Fruit fly (Drosophila melanogaster) whole organism, embryonic: ENCODE measurements around the gene InR.

Source experiments
- Aef1 ChIP-seq: fragments of 200-800 bp; sonication (Bioruptor generic); IDR thresholded peaks from 3 replicates; pipeline ENCODE4 v1.3.6; 2022; ENCODE audit warnings: missing biosample characterization, missing genetic modification characterization
- CG10565 ChIP-seq: fragments of 200-800 bp; sonication (Bioruptor generic); optimal IDR thresholded peaks from 3 replicates; lab custom pipeline; 2016; ENCODE audit warnings: missing biosample characterization, mild to moderate bottlenecking, missing genetic modification characterization
- CG12942 ChIP-seq: fragments of 200-800 bp; sonication (Bioruptor generic); optimal IDR thresholded peaks from 3 replicates; lab custom pipeline; 2016; ENCODE audit warnings: missing biosample characterization, missing genetic modification characterization
- CG14441 ChIP-seq: fragments of 200-800 bp; sonication (Bioruptor generic); IDR thresholded peaks from 2 replicates; pipeline ENCODE4 v1.3.6; 2022; ENCODE audit warnings: missing biosample characterization, missing genetic modification characterization
- CG14710 ChIP-seq: fragments of 200-800 bp; sonication (Bioruptor generic); optimal IDR thresholded peaks from 3 replicates; lab custom pipeline; 2019; ENCODE audit warnings: missing biosample characterization, mild to moderate bottlenecking, missing genetic modification characterization, moderate library complexity
- CG17359 ChIP-seq: fragments of 200-800 bp; sonication (Bioruptor generic); optimal IDR thresholded peaks from 3 replicates; lab custom pipeline; 2018; ENCODE audit warnings: missing biosample characterization, mild to moderate bottlenecking, missing genetic modification characterization, moderate library complexity
- CG18476 ChIP-seq: fragments of 200-800 bp; sonication (Bioruptor generic); optimal IDR thresholded peaks from 2 replicates; lab custom pipeline; 2016; ENCODE audit warnings: missing biosample characterization, mild to moderate bottlenecking, missing genetic modification characterization
- CG2120 ChIP-seq: fragments of 200-800 bp; sonication (Bioruptor generic); optimal IDR thresholded peaks from 3 replicates; lab custom pipeline; 2016; ENCODE audit warnings: missing biosample characterization, missing genetic modification characterization
- CG2199 ChIP-seq: fragments of 200-800 bp; sonication (Bioruptor generic); IDR thresholded peaks from 3 replicates; pipeline ENCODE4 v1.3.6; 2022; ENCODE audit warnings: missing biosample characterization, missing genetic modification characterization
- CG3838 ChIP-seq: fragments of 200-800 bp; sonication (Bioruptor generic); optimal IDR thresholded peaks from 3 replicates; lab custom pipeline; 2016; ENCODE audit warnings: missing biosample characterization, missing genetic modification characterization
- CG42726 ChIP-seq: fragments of 200-800 bp; sonication (Bioruptor generic); IDR thresholded peaks from 2 replicates; pipeline ENCODE4 v1.3.6; 2022; ENCODE audit warnings: missing biosample characterization, missing genetic modification characterization; ENCODE audit not compliant: partially characterized antibody
- CG43689 ChIP-seq: fragments of 200-800 bp; sonication (Bioruptor generic); IDR thresholded peaks from 2 replicates; pipeline ENCODE4 v1.3.6; 2022; ENCODE audit warnings: missing biosample characterization, missing genetic modification characterization
- CG5180 ChIP-seq: fragments of 200-800 bp; sonication (Bioruptor generic); optimal IDR thresholded peaks from 3 replicates; lab custom pipeline; 2017; ENCODE audit warnings: missing biosample characterization, missing genetic modification characterization, mild to moderate bottlenecking, moderate library complexity, missing genetic modification reagents
- CG8281 ChIP-seq: fragments of 200-800 bp; sonication (Bioruptor generic); optimal IDR thresholded peaks from 2 replicates; lab custom pipeline; 2018; ENCODE audit warnings: missing biosample characterization, mild to moderate bottlenecking, missing genetic modification characterization, moderate library complexity
- CG8290 ChIP-seq, 3 experiments: fragments of 200-800 bp; sonication (Bioruptor generic); optimal IDR thresholded peaks; 2 replicates each; lab custom pipeline; 2016 to 2019; ENCODE audit warnings: missing biosample characterization in 3 of 3, missing genetic modification characterization in 3 of 3, mild to moderate bottlenecking in 2 of 3, moderate library complexity in 1 of 3
- CG8924 ChIP-seq: fragments of 200-800 bp; optimal IDR thresholded peaks from 3 replicates; lab custom pipeline; 2019; ENCODE audit warnings: missing biosample characterization, mild to moderate bottlenecking, missing genetic modification characterization, moderate library complexity
- CG9437 ChIP-seq: fragments of 200-800 bp; sonication (Bioruptor generic); optimal IDR thresholded peaks from 2 replicates; lab custom pipeline; 2018; ENCODE audit warnings: missing biosample characterization, mild to moderate bottlenecking, missing genetic modification characterization
- CHES-1-like ChIP-seq: fragments of 200-800 bp; sonication (Bioruptor generic); optimal IDR thresholded peaks from 2 replicates; lab custom pipeline; 2016; ENCODE audit warnings: missing biosample characterization, missing genetic modification characterization
- Doc2 ChIP-seq: fragments of 200-800 bp; sonication (Bioruptor generic); IDR thresholded peaks from 2 replicates; pipeline ENCODE4 v1.3.6; 2022; ENCODE audit warnings: missing biosample characterization, missing genetic modification characterization
- E2f2 ChIP-seq: fragments of 200-800 bp; sonication (Bioruptor generic); IDR thresholded peaks from 2 replicates; pipeline ENCODE4 v1.3.6; 2022; ENCODE audit warnings: missing biosample characterization, missing genetic modification characterization
- Elba2 ChIP-seq: fragments of 200-800 bp; sonication (Bioruptor generic); optimal IDR thresholded peaks from 3 replicates; lab custom pipeline; 2016; ENCODE audit warnings: missing biosample characterization, missing genetic modification characterization
- HmgZ ChIP-seq: fragments of 200-800 bp; sonication (Bioruptor generic); optimal IDR thresholded peaks from 2 replicates; lab custom pipeline; 2018; ENCODE audit warnings: missing biosample characterization, mild to moderate bottlenecking, missing genetic modification characterization
- Kr ChIP-seq: fragments of 200-800 bp; sonication (Bioruptor generic); optimal IDR thresholded peaks from 2 replicates; lab custom pipeline; 2017; ENCODE audit warnings: missing biosample characterization, mild to moderate bottlenecking, missing genetic modification characterization
- Mad ChIP-seq: fragments of 200-800 bp; sonication (Bioruptor generic); optimal IDR thresholded peaks from 2 replicates; lab custom pipeline; 2016; ENCODE audit warnings: missing biosample characterization, missing genetic modification characterization
- NC2α ChIP-seq: fragments of 200-800 bp; sonication (Bioruptor generic); optimal IDR thresholded peaks from 2 replicates; lab custom pipeline; 2016; ENCODE audit warnings: missing biosample characterization, missing genetic modification characterization
- Opbp ChIP-seq: fragments of 200-800 bp; sonication (Bioruptor generic); IDR thresholded peaks from 3 replicates; pipeline ENCODE4 v1.3.6; 2022; ENCODE audit warnings: missing biosample characterization, missing genetic modification characterization; ENCODE audit not compliant: partially characterized antibody
- Optix ChIP-seq: fragments of 200-800 bp; sonication (Bioruptor generic); IDR thresholded peaks from 3 replicates; pipeline ENCODE4 v1.3.6; 2022; ENCODE audit warnings: missing biosample characterization, missing genetic modification characterization
- Rx ChIP-seq: fragments of 200-800 bp; sonication (Bioruptor generic); IDR thresholded peaks from 2 replicates; pipeline ENCODE4 v1.3.6; 2022; ENCODE audit warnings: missing biosample characterization, missing genetic modification characterization
- Stat92E ChIP-seq, 3 experiments: fragments of >200 bp in 2 of 3; fragments of 200-800 bp in 1 of 3; sonication (Bioruptor generic) in 1 of 3; optimal IDR thresholded peaks; 2 replicates each; lab custom pipeline; 2017 to 2019; ENCODE audit warnings: missing biosample characterization in 3 of 3, missing genetic modification characterization in 3 of 3, mild to moderate bottlenecking in 1 of 3, moderate library complexity in 1 of 3
- Trl ChIP-seq, 3 experiments: fragments of >200 bp in 2 of 3; fragments of 200-800 bp in 1 of 3; sonication (Bioruptor generic) in 1 of 3; optimal IDR thresholded peaks; 2 replicates in 1 of 3; 3 replicates in 2 of 3; lab custom pipeline; 2016 to 2017; ENCODE audit warnings: missing biosample characterization in 1 of 3, missing genetic modification characterization in 1 of 3
- ato ChIP-seq: fragments of 200-800 bp; sonication (Bioruptor generic); IDR thresholded peaks from 2 replicates; pipeline ENCODE4 v1.3.6; 2022; ENCODE audit warnings: missing biosample characterization, missing genetic modification characterization; ENCODE audit not compliant: partially characterized antibody
- bcd ChIP-seq: fragments of 200-800 bp; sonication (Bioruptor generic); optimal IDR thresholded peaks from 2 replicates; lab custom pipeline; 2017; ENCODE audit warnings: missing biosample characterization, mild to moderate bottlenecking, missing genetic modification characterization
- cg ChIP-seq: fragments of 200-800 bp; sonication (Bioruptor generic); optimal IDR thresholded peaks from 3 replicates; lab custom pipeline; 2019; ENCODE audit warnings: missing biosample characterization, mild to moderate bottlenecking, missing genetic modification characterization, moderate library complexity
- dimm ChIP-seq: fragments of 200-800 bp; sonication (Bioruptor generic); IDR thresholded peaks from 2 replicates; pipeline ENCODE4 v1.3.6; 2022; ENCODE audit warnings: missing biosample characterization, missing genetic modification characterization
- dmrt11E ChIP-seq: fragments of 200-800 bp; sonication (Bioruptor generic); optimal IDR thresholded peaks from 3 replicates; lab custom pipeline; 2018; ENCODE audit warnings: missing biosample characterization, mild to moderate bottlenecking, missing genetic modification characterization, moderate library complexity
- emc ChIP-seq: fragments of 200-800 bp; sonication (Bioruptor generic); optimal IDR thresholded peaks from 2 replicates; lab custom pipeline; 2016; ENCODE audit warnings: missing biosample characterization, missing genetic modification characterization
- ewg ChIP-seq: fragments of 200-800 bp; sonication (Bioruptor generic); optimal IDR thresholded peaks from 3 replicates; lab custom pipeline; 2017; ENCODE audit warnings: mild to moderate bottlenecking, missing biosample characterization, missing genetic modification reagents, missing genetic modification characterization
- eyg ChIP-seq: fragments of 200-800 bp; sonication (Bioruptor generic); optimal IDR thresholded peaks from 3 replicates; lab custom pipeline; 2016; ENCODE audit warnings: missing biosample characterization, missing genetic modification characterization
- ftz-f1 ChIP-seq: fragments of 200-800 bp; sonication (Bioruptor generic); optimal IDR thresholded peaks from 2 replicates; lab custom pipeline; 2016; ENCODE audit warnings: missing biosample characterization, missing genetic modification characterization
- gsb ChIP-seq: fragments of 200-800 bp; sonication (Bioruptor generic); IDR thresholded peaks from 2 replicates; pipeline ENCODE4 v1.3.6; 2022; ENCODE audit warnings: missing biosample characterization, missing genetic modification characterization
- knrl ChIP-seq: fragments of 200-800 bp; sonication (Bioruptor generic); IDR thresholded peaks from 3 replicates; pipeline ENCODE4 v1.3.6; 2022; ENCODE audit warnings: missing biosample characterization, missing genetic modification characterization; ENCODE audit not compliant: partially characterized antibody
- mirr ChIP-seq: fragments of 200-800 bp; sonication (Bioruptor generic); optimal IDR thresholded peaks from 3 replicates; lab custom pipeline; 2018; ENCODE audit warnings: missing biosample characterization, mild to moderate bottlenecking, missing genetic modification characterization
- shn ChIP-seq: fragments of 200-800 bp; sonication (Bioruptor generic); optimal IDR thresholded peaks from 3 replicates; lab custom pipeline; 2016; ENCODE audit warnings: missing biosample characterization, missing genetic modification characterization
- sim ChIP-seq: fragments of 200-800 bp; sonication (Bioruptor generic); IDR thresholded peaks from 2 replicates; pipeline ENCODE4 v1.3.6; 2022; ENCODE audit warnings: missing biosample characterization, missing genetic modification characterization
- sima ChIP-seq: fragments of 200-800 bp; sonication (Bioruptor generic); optimal IDR thresholded peaks from 2 replicates; lab custom pipeline; 2016; ENCODE audit warnings: missing biosample characterization, missing genetic modification characterization
- so ChIP-seq: fragments of 200-800 bp; sonication (Bioruptor generic); IDR thresholded peaks from 3 replicates; pipeline ENCODE4 v1.3.6; 2022; ENCODE audit warnings: missing biosample characterization, missing genetic modification characterization
- vnd ChIP-seq: fragments of 200-800 bp; sonication (Bioruptor generic); IDR thresholded peaks from 3 replicates; pipeline ENCODE4 v1.3.6; 2022; ENCODE audit warnings: missing biosample characterization, missing genetic modification characterization; ENCODE audit not compliant: partially characterized antibody

The InR gene

DNA sequence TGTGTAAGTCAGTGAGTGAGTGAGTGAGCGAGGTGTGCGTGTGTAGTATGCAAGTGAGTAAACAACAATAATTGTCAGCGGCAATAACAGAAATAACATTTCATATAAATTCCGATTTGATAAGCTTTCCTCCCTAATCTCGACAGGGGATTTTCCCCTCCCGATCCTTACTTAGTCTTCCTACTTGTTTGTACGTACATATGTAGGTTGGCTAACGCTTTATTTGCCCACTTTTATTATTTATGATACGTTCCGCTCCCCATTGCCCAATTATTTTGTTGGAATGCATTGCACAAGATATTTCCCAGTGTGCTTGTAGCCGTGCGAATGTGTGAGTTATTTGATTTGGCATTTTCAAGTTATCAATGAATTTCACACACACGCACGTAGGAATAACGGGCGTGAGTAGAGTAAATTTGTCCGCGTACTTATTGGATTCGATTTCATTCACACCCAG, 28.9 kb downstream of the InR start (continued):
- TF ChIP-seq Opbp (0 out of 3 replicates have a peak, but pooled peaks have one; percentile 1), HmgZ (no peak), cg (GFP tag; lab: Kevin White, UChicago) (peak; percentile 29), E2f2 (GFP tag; lab: Robert Waterston, UW) (no peak), Aef1 (GFP tag; lab: Robert Waterston, UW) (0 out of 3 replicates have a peak, but pooled peaks have one; percentile 2), bcd (no peak), vnd (GFP tag; lab: Robert Waterston, UW) (no peak), CG8924 (tag; lab: Kevin White, UChicago) (no peak), Rx (no peak), CG42726 (GFP tag; lab: Robert Waterston, UW) (no peak), NC2α (GFP tag; lab: Kevin White, UChicago) (no peak), CG18476 (GFP tag; lab: Kevin White, UChicago) (peak; percentile 81), CG2199 (GFP tag; lab: Robert Waterston, UW) (0 out of 3 replicates have a peak, but pooled peaks have one; percentile 2), CG8281 (tag; lab: Kevin White, UChicago) (no peak), Stat92E (GFP tag; optimal IDR thresholded peaks at IDR 0.05; lab: Kevin White, UChicago) (peak in 1 of 3 experiments; percentile 31), sim (no peak), mirr (GFP tag; lab: Kevin White, UChicago) (no peak), Elba2 (GFP tag; lab: Kevin White, UChicago) (no peak)
- TF ChIP-seq, all 482 proteins: peak for 10

DNA sequence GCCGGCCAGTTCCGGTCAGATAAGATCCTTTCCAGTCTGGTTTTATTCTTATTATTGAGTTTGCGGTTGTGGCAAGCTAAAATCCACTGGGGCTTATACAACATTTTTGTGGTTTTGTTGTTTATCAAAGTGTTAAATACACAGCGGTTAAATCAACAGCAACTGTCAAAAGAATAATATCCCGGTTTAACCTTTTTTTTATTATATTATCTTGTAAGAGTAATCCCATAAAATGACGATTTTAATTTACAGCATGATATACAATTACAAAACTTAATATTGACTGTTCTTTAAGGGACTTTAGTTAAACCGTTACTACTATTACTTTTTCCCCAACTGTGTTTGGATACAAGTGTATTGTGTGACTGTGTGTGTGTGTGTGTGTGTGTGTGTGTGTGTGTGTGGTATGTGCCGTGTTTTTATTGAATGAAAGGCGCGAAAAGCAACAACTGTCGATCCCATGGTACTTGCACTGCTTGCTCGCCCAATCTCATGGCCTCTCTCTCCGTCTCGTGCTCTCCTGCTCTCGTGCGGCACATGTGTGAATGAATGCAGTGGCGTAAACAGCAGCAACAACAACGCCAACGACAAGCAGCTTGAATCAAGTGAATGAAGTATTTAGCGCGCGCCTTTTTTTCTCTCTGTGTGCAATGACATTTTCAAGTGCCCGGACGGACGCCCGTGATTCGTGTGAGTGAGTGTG, 29.5 kb downstream of the InR start:
- TF ChIP-seq sima (no peak), CG10565 (GFP tag; lab: Kevin White, UChicago) (no peak), Doc2 (no peak), CG43689 (GFP tag; lab: Robert Waterston, UW) (no peak), Trl (optimal IDR thresholded peaks at IDR 0.05; lab: Kevin White, UChicago) (peak; percentile 34 to 62), Trl (GFP tag; optimal IDR thresholded peaks at IDR 0.05; lab: Kevin White, UChicago) (no peak), emc (GFP tag; lab: Kevin White, UChicago) (no peak), CHES-1-like (no peak), Elba2 (GFP tag; lab: Kevin White, UChicago) (no peak), eyg (GFP tag; lab: Kevin White, UChicago) (no peak), knrl (GFP tag; lab: Robert Waterston, UW) (peak; percentile 29; the same call in 1 of the 3 replicates), Kr (no peak), Optix (no peak), shn (GFP tag; lab: Kevin White, UChicago) (peak; percentile 3), gsb (no peak), dmrt11E (tag; lab: Kevin White, UChicago) (peak; percentile 9), CG9437 (no peak), CG12942 (GFP tag; lab: Kevin White, UChicago) (no peak), CG14441 (no peak), ftz-f1 (GFP tag; lab: Kevin White, UChicago) (no peak), CG3838 (GFP tag; lab: Kevin White, UChicago) (no peak), Mad (GFP tag; lab: Kevin White, UChicago) (no peak), ato (GFP tag; lab: Robert Waterston, UW) (peak; percentile 44; the same call in 1 of the 2 replicates), so (GFP tag; lab: Robert Waterston, UW) (no peak), CG14710 (no peak), CG2120 (GFP tag; lab: Kevin White, UChicago) (peak; percentile 1), CG5180 (GFP tag; lab: Kevin White, UChicago) (no peak), CG17359 (tag; lab: Kevin White, UChicago) (peak; percentile 32), CG8281 (tag; lab: Kevin White, UChicago) (no peak), ewg (no peak), dimm (no peak), CG8290 (GFP tag; optimal IDR thresholded peaks at IDR 0.05; lab: Kevin White, UChicago) (no peak), CG8290 (tag; optimal IDR thresholded peaks at IDR 0.05; lab: Kevin White, UChicago) (peak in 1 of 2 experiments; percentile 35)
